Worm (Caenorhabditis elegans) whole organism, L2 larva: ENCODE data around the gene T05E12.3.

Experiments used
- F13H6.1 ChIP-seq: sonication (generic microtip); optimal IDR thresholded peaks from 2 replicates; lab custom pipeline; 2016; ENCODE audit warnings: missing genetic modification characterization, missing compliant biosample characterization
- Y55F3AM.14 ChIP-seq: fragments of 200-800 bp; sonication (Bioruptor generic); optimal IDR thresholded peaks from 2 replicates; lab custom pipeline; 2018; ENCODE audit warnings: mild to moderate bottlenecking, missing genetic modification characterization, missing compliant biosample characterization
- alr-1 ChIP-seq: fragments of 150-350 bp; optimal IDR thresholded peaks from 2 replicates; lab custom pipeline; 2014; ENCODE audit warnings: missing biosample characterization, missing genetic modification characterization
- blmp-1 ChIP-seq: sonication (generic microtip); optimal IDR thresholded peaks from 2 replicates; lab custom pipeline; 2017; ENCODE audit warnings: missing genetic modification characterization, mild to moderate bottlenecking, missing compliant biosample characterization, antibody characterized with exemption, moderate library complexity; ENCODE audit not compliant: insufficient read depth
- ceh-16 ChIP-seq: fragments of 150-350 bp; optimal IDR thresholded peaks from 2 replicates; lab custom pipeline; 2014; ENCODE audit warnings: missing biosample characterization, missing genetic modification characterization
- crh-2 ChIP-seq: sonication (generic microtip); optimal IDR thresholded peaks from 2 replicates; lab custom pipeline; 2017; ENCODE audit warnings: missing biosample characterization, missing genetic modification characterization
- dmd-4 ChIP-seq: sonication (generic microtip); optimal IDR thresholded peaks from 2 replicates; lab custom pipeline; 2017; ENCODE audit warnings: missing biosample characterization, missing genetic modification characterization
- egl-27 ChIP-seq: sonication (generic microtip); optimal IDR thresholded peaks from 3 replicates; lab custom pipeline; 2017; ENCODE audit warnings: missing biosample characterization, missing genetic modification reagents, missing genetic modification characterization
- elt-1 ChIP-seq: fragments of 150-350 bp; optimal IDR thresholded peaks from 2 replicates; lab custom pipeline; 2014; ENCODE audit warnings: missing biosample characterization, missing genetic modification characterization
- elt-3 ChIP-seq: sonication (generic microtip); optimal IDR thresholded peaks from 2 replicates; lab custom pipeline; 2017; ENCODE audit warnings: missing biosample characterization, missing genetic modification characterization
- gmeb-1 ChIP-seq: fragments of 150-350 bp; optimal IDR thresholded peaks from 2 replicates; lab custom pipeline; 2014; ENCODE audit warnings: missing biosample characterization, missing genetic modification characterization
- lin-11 ChIP-seq: fragments of 150-350 bp; sonication (generic microtip); optimal IDR thresholded peaks from 2 replicates; lab custom pipeline; 2014; ENCODE audit warnings: missing biosample characterization, missing genetic modification characterization, inconsistent platforms, mixed read lengths
- lin-39 ChIP-seq: fragments of 150-350 bp; optimal IDR thresholded peaks from 2 replicates; lab custom pipeline; 2014; ENCODE audit warnings: missing biosample characterization, missing genetic modification reagents, missing genetic modification characterization
- mab-5 ChIP-seq: fragments of 150-350 bp; optimal IDR thresholded peaks from 2 replicates; lab custom pipeline; 2014; ENCODE audit warnings: missing biosample characterization, missing genetic modification characterization
- mbf-1 ChIP-seq: sonication (generic microtip); optimal IDR thresholded peaks from 2 replicates; lab custom pipeline; 2017; ENCODE audit warnings: missing biosample characterization, missing genetic modification characterization
- mdl-1 ChIP-seq, 2 experiments: fragments of 150-350 bp in 1 of 2; sonication (generic microtip) in 1 of 2; optimal IDR thresholded peaks; 2 replicates each; lab custom pipeline; 2017; ENCODE audit warnings: missing biosample characterization in 2 of 2, missing genetic modification characterization in 2 of 2
- nhr-11 ChIP-seq: fragments of 150-350 bp; optimal IDR thresholded peaks from 2 replicates; lab custom pipeline; 2014; ENCODE audit warnings: missing biosample characterization, missing genetic modification characterization
- nhr-12 ChIP-seq: fragments of 150-350 bp; optimal IDR thresholded peaks from 2 replicates; lab custom pipeline; 2014; ENCODE audit warnings: missing biosample characterization, missing genetic modification characterization
- nhr-129 ChIP-seq: fragments of 150-350 bp; optimal IDR thresholded peaks from 2 replicates; lab custom pipeline; 2014; ENCODE audit warnings: missing biosample characterization, missing genetic modification characterization
- nhr-21 ChIP-seq: fragments of 150-350 bp; optimal IDR thresholded peaks from 2 replicates; lab custom pipeline; 2014; ENCODE audit warnings: missing biosample characterization, missing genetic modification characterization
- nhr-23 ChIP-seq: fragments of 150-350 bp; optimal IDR thresholded peaks from 2 replicates; lab custom pipeline; 2014; ENCODE audit warnings: missing biosample characterization, missing genetic modification reagents, missing genetic modification characterization
- nhr-237 ChIP-seq: fragments of 150-350 bp; optimal IDR thresholded peaks from 2 replicates; lab custom pipeline; 2014; ENCODE audit warnings: missing biosample characterization, missing genetic modification characterization
- nhr-25 ChIP-seq: fragments of 150-350 bp; sonication (generic microtip); optimal IDR thresholded peaks from 3 replicates; lab custom pipeline; 2014; ENCODE audit warnings: missing biosample characterization, missing genetic modification characterization
- nhr-6 ChIP-seq: fragments of 150-350 bp; optimal IDR thresholded peaks from 2 replicates; lab custom pipeline; 2014; ENCODE audit warnings: missing biosample characterization, missing genetic modification characterization
- nhr-77 ChIP-seq: fragments of 150-350 bp; optimal IDR thresholded peaks from 2 replicates; lab custom pipeline; 2014; ENCODE audit warnings: missing biosample characterization, missing genetic modification characterization
- peb-1 ChIP-seq: fragments of 150-350 bp; optimal IDR thresholded peaks from 2 replicates; lab custom pipeline; 2014; ENCODE audit warnings: missing biosample characterization, missing genetic modification characterization
- sem-4 ChIP-seq: fragments of 150-350 bp; optimal IDR thresholded peaks from 2 replicates; lab custom pipeline; 2014; ENCODE audit warnings: missing biosample characterization, missing genetic modification reagents, missing genetic modification characterization
- skn-1 ChIP-seq: sonication (generic microtip); optimal IDR thresholded peaks from 2 replicates; lab custom pipeline; 2017; ENCODE audit warnings: missing biosample characterization, missing genetic modification characterization
- sma-3 ChIP-seq: sonication (generic microtip); optimal IDR thresholded peaks from 2 replicates; lab custom pipeline; 2016; ENCODE audit warnings: missing genetic modification reagents, missing genetic modification characterization, missing compliant biosample characterization
- sma-9 ChIP-seq, 2 experiments: fragments of 150-350 bp in 1 of 2; sonication (generic microtip) in 1 of 2; optimal IDR thresholded peaks; 2 replicates each; lab custom pipeline; 2014 to 2016; ENCODE audit warnings: missing genetic modification characterization in 2 of 2, mild to moderate bottlenecking in 1 of 2, missing biosample characterization in 1 of 2, missing compliant biosample characterization in 1 of 2, missing genetic modification reagents in 1 of 2, moderate library complexity in 1 of 2
- unc-39 ChIP-seq: fragments of 150-350 bp; optimal IDR thresholded peaks from 2 replicates; lab custom pipeline; 2014; ENCODE audit warnings: missing biosample characterization, missing genetic modification characterization
- unc-55 ChIP-seq: fragments of 150-350 bp; sonication (generic microtip); optimal IDR thresholded peaks from 3 replicates; lab custom pipeline; 2014; ENCODE audit warnings: missing biosample characterization, missing genetic modification reagents, missing genetic modification characterization
- unc-62 ChIP-seq: fragments of 150-350 bp; optimal IDR thresholded peaks from 2 replicates; lab custom pipeline; 2014; ENCODE audit warnings: missing biosample characterization, missing genetic modification reagents, missing genetic modification characterization
- zag-1 ChIP-seq: fragments of 150-350 bp; optimal IDR thresholded peaks from 2 replicates; lab custom pipeline; 2014; ENCODE audit warnings: missing biosample characterization, missing genetic modification characterization
- ztf-1 ChIP-seq: fragments of 200-800 bp; sonication (Bioruptor generic); conservative IDR thresholded peaks from 2 replicates; pipeline ENCODE4 v1.3.6; 2022; ENCODE audit warnings: missing genetic modification characterization, missing compliant biosample characterization
- ztf-11 ChIP-seq: sonication (generic microtip); optimal IDR thresholded peaks from 2 replicates; lab custom pipeline; 2017; ENCODE audit warnings: missing biosample characterization, missing genetic modification characterization
- ztf-4 ChIP-seq: fragments of 150-350 bp; optimal IDR thresholded peaks from 2 replicates; lab custom pipeline; 2014; ENCODE audit warnings: missing biosample characterization, missing genetic modification characterization

The T05E12.3 gene

DNA sequence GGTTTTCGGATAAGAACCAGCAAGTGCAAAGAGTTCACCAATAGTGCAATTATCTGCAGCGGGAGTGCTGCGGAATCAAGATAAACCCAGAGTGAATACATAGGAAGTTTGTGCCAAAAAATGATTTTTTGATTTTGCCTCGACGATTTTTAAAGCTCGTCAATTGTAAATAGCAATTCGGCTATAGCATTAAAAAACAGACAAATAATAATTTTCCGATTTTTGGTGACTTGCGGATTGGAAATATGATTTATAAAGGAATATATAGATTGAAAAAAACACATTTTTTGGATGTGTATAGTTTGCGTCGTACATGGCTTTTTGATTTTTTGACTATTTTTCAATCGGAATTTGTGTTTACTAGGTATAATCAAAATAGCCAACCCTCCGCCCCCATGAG lies 2.0 kb upstream of the T05E12.3 start, which contains the start of gene srw-20:
TSS of gene srw-20 (minus strand) at position 101 of the 400 bp plus-strand sequence.
- TF ChIP-seq mbf-1 (tag; lab: Kevin White, UChicago) (no peak), nhr-11 (tag; lab: Kevin White, UChicago) (no peak), crh-2 (no peak), ceh-16 (tag; lab: Kevin White, UChicago) (no peak), sma-9 (GFP tag; optimal IDR thresholded peaks at IDR 0.05; lab: Kevin White, UChicago) (no peak), sma-9 (tag; optimal IDR thresholded peaks at IDR 0.05; lab: Kevin White, UChicago) (no peak), zag-1 (tag; lab: Kevin White, UChicago) (no peak), skn-1 (tag; lab: Kevin White, UChicago) (no peak), sma-3 (GFP tag; lab: Kevin White, UChicago) (no peak), dmd-4 (no peak), nhr-23 (no peak), unc-55 (no peak), mdl-1 (tag; optimal IDR thresholded peaks at IDR 0.05; lab: Kevin White, UChicago) (no peak), peb-1 (tag; lab: Kevin White, UChicago) (no peak), lin-39 (tag; lab: Kevin White, UChicago) (no peak), nhr-12 (no peak), elt-1 (no peak), unc-39 (tag; lab: Kevin White, UChicago) (no peak), unc-62 (GFP tag; lab: Kevin White, UChicago) (no peak)

DNA sequence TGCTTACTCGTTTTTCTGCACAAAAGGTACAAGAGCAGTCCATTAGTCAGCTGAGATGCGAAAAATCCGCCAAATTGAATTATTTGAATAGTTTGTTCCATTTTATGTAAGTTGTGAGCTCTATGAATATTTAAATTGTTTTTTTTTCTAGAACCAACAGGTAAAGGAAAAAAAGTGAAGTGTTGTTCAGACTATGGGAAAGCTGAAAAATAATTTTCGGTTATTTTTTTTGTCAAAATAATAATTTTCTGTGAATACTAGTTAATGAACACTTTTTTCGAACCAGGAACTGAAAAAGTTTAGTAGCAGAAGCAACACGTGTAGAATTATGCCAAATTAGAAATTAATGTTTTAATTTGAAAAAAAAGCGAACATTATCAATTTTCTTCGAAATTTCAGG lies 1.9 kb downstream of the T05E12.3 start, which contains the start of gene str-125:
TSS of gene str-125 (minus strand) at position 101 of the 400 bp plus-strand sequence.
- TF ChIP-seq mbf-1 (tag; lab: Kevin White, UChicago) (no peak), elt-3 (tag; lab: Kevin White, UChicago) (no peak), nhr-21 (tag; lab: Kevin White, UChicago) (no peak), blmp-1 (tag; lab: Kevin White, UChicago) (no peak), egl-27 (tag; lab: Kevin White, UChicago) (no peak), mdl-1 (tag; optimal IDR thresholded peaks at IDR 0.05; lab: Kevin White, UChicago) (no peak), mab-5 (no peak), ztf-11 (tag; lab: Kevin White, UChicago) (no peak), nhr-129 (tag; lab: Kevin White, UChicago) (no peak), nhr-25 (tag; lab: Kevin White, UChicago) (no peak), skn-1 (tag; lab: Kevin White, UChicago) (no peak), Y55F3AM.14 (GFP tag; lab: Kevin White, UChicago) (no peak), F13H6.1 (no peak), nhr-237 (tag; lab: Kevin White, UChicago) (no peak), ztf-4 (tag; lab: Kevin White, UChicago) (no peak), alr-1 (no peak)

DNA sequence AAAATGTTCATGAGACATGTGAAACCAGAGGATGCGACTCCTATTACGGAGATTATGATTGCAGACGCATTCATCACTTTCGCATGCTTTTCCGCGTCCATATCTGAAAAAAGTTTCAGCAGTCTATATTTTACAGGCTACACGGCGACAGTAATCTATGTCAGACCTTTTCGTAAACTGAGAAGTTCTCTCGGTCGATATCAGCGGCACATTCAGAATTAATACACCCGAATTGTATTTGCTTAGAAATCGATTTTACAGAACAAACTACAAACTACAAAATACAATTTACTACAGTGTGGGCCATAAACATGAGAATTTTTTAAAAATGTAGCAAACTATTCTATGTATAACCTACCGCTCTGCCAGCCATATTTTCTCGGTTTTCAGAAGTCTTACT lies 6.2 kb downstream of the T05E12.3 start, which contains the start of gene srbc-14:
TSS of gene srbc-14 (minus strand) at position 101 of the 400 bp plus-strand sequence.
- TF ChIP-seq nhr-25 (tag; lab: Kevin White, UChicago) (no peak), ztf-1 (no peak), peb-1 (tag; lab: Kevin White, UChicago) (no peak), lin-11 (tag; lab: Kevin White, UChicago) (no peak), skn-1 (tag; lab: Kevin White, UChicago) (no peak), elt-1 (no peak), sma-3 (GFP tag; lab: Kevin White, UChicago) (no peak), mbf-1 (tag; lab: Kevin White, UChicago) (no peak), zag-1 (tag; lab: Kevin White, UChicago) (no peak), nhr-129 (tag; lab: Kevin White, UChicago) (no peak), nhr-77 (tag; lab: Kevin White, UChicago) (no peak), nhr-11 (tag; lab: Kevin White, UChicago) (no peak), blmp-1 (tag; lab: Kevin White, UChicago) (no peak), gmeb-1 (tag; lab: Kevin White, UChicago) (no peak), nhr-6 (no peak), sem-4 (tag; lab: Kevin White, UChicago) (no peak), dmd-4 (no peak), alr-1 (no peak)
